Fruit fly (Drosophila melanogaster): Measurements from ENCODE around the gene RapGAP1.

Gene RapGAP1

DNA sequence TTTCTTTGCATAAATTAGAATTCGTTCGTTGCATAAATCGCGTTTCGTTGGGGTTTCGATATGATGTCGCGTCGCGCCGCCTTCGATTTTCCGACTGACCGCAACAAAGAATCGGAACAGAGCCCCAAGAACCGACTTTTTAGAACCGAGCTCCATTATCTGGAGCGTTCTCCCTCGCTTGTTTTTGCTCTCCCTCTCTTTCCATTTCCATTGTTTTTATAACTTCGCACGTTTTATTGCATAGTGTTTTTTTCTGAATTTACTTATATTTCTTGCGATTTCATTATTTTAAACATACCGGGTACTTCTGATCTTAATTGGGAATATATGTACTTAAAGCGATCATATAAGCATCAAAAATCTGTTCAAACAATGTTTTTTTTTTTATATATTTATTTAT is at the start of gene RapGAP1:
TSS of gene RapGAP1 (minus strand) at position 101 of the 400 bp plus-strand sequence.
- no peak for TF ChIP-seq pan (optimal IDR thresholded peaks at IDR 0.05)
- TF ChIP-seq CG8478 (optimal IDR thresholded peaks at IDR 0.05), result no peak
- no peak for TF ChIP-seq EcR (GFP tag; optimal IDR thresholded peaks at IDR 0.05)
- TF ChIP-seq psq (optimal IDR thresholded peaks at IDR 0.05), result no peak
- no peak for TF ChIP-seq Dll (optimal IDR thresholded peaks at IDR 0.05)
- no peak for TF ChIP-seq usp (GFP tag; optimal IDR thresholded peaks at IDR 0.05)

DNA sequence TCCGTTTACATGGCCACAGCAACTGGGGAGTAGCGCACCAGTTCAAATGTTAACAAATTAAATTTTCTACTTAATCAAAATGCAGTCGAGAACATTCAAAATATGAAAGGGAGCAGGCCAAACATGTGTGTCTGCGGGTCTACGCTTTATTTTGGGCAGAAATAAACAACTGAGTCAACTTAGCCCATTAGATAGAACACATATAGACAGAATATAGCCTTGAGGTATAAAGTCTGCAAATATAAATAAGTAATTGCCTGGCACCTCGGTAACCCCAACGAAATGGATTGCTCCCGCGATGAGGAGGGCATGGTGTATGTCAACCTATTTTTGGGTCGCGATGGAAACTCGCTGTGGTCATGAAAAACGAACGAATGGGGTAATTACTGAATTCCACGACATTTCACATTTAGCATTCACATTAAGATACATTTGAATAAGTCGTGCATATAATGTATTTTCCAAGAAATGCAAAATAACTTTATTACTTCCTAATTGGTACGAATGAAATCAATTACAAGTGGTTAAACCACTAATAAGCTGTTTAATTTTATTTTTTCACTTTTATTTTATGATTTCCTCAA is 49.7 kb upstream of the RapGAP1 start:
- no peak for TF ChIP-seq psq (optimal IDR thresholded peaks at IDR 0.05)
- TF ChIP-seq pan (optimal IDR thresholded peaks at IDR 0.05), result no peak
- TF ChIP-seq CG8478 (optimal IDR thresholded peaks at IDR 0.05), result no peak
- TF ChIP-seq Dll (optimal IDR thresholded peaks at IDR 0.05), result no peak
- TF ChIP-seq usp (GFP tag; optimal IDR thresholded peaks at IDR 0.05), result no peak
- no peak for TF ChIP-seq EcR (GFP tag; optimal IDR thresholded peaks at IDR 0.05)

DNA sequence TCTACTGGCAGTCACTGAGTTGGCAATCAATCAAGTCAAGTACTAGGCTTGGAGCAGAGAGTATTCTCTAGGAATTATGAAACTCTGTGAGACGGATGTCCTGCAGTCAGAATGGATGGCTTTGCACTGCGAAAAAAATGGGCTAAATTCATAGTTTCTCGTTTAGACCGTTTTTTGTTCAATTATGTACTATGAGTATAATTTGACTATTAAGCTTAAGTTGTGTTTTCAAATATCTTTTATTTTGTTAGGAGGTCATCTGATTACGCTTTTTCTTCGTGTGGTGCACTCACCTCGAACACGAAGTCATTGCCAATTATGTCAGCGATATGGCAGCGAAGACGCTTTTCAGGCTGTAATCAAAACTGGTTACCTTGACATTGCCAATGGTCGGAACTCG is 48.7 kb upstream of the RapGAP1 start:
- TF ChIP-seq pan (optimal IDR thresholded peaks at IDR 0.05) (no peak), CG8478 (optimal IDR thresholded peaks at IDR 0.05) (no peak), usp (GFP tag; optimal IDR thresholded peaks at IDR 0.05) (no peak), EcR (GFP tag; optimal IDR thresholded peaks at IDR 0.05) (peak in 1 of 2 experiments; percentile 22), Dll (optimal IDR thresholded peaks at IDR 0.05) (no peak), psq (optimal IDR thresholded peaks at IDR 0.05) (no peak)

DNA sequence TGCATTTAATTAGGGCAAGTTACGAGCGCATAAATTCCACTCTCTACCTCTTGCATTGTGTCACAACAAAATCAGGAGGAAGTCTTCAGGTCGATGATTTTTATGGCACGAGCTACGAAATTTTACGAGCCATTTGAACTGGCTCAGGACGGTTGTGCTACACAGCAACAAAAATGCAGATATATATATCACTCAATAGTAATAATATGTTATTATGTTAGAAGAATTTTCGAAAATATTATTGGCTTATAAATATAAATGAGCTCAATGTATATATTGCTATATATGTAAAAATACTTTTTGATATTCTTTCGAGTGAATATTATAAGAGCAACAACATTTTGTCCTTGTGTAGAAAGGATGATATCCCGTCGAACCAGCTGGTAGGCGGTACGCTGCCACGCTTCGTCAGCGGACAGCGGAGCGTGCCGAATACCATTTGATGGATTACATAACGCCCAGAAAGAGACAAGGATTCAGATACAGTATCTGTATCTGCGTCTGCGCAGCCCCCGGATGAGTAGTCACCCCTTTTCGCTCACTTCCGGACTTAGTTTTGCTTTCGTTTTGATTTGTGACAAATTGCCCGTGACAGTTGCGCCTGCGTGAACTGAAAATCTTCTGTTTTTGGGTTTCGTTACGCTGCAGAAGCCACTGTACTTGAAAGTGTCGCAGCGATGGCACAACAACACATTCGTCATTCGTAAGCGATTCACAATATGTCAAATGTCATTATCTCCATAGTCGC is 45.5 kb upstream of the RapGAP1 start:
- TF ChIP-seq usp (GFP tag; optimal IDR thresholded peaks at IDR 0.05), result no peak
- no peak for TF ChIP-seq CG8478 (optimal IDR thresholded peaks at IDR 0.05)

DNA sequence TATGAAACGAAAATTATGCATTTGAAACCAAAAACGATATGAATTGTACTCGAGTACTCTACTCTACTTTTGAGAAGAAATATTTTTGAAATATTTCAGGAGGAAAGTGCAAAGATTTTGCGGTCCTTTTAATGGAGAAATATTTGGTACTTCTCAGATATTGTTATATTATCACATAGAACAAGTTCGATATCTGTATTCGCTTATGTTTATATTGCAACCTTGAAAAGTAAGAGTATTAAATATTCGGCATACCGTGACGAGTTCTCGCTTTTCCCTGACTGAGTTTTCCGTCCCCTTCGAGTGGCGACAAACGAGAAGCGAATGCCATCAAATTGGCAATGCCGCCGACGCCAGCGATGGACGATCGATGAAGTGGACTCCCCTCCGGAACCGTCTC is 42.9 kb upstream of the RapGAP1 start:
- TF ChIP-seq CG8478 (optimal IDR thresholded peaks at IDR 0.05), result no peak
- TF ChIP-seq psq (optimal IDR thresholded peaks at IDR 0.05), result no peak
- no peak for TF ChIP-seq Dll (optimal IDR thresholded peaks at IDR 0.05)
- no peak for TF ChIP-seq pan (optimal IDR thresholded peaks at IDR 0.05)
- no peak for TF ChIP-seq EcR (GFP tag; optimal IDR thresholded peaks at IDR 0.05)
- no peak for TF ChIP-seq usp (GFP tag; optimal IDR thresholded peaks at IDR 0.05)

DNA sequence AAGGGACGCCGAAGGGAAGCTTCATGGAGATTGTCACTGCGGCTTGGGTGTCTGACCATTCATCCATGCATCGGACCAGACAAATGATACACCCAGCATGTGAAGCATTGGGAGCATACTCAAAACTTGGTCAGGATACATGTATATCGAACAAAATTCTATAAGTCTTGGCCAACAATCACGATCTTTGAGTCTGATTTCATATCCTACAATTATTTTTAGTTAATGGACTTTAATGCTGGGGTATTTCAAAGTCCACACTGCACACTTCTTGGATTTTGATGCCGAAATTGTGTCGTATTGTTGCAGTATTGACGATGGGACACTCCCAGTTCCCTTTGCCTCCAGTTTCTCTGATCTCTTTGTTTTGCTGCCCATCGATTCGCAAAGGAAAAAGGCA is 40.5 kb upstream of the RapGAP1 start:
- TF ChIP-seq psq (optimal IDR thresholded peaks at IDR 0.05), result no peak
- no peak for TF ChIP-seq usp (GFP tag; optimal IDR thresholded peaks at IDR 0.05)
- no peak for TF ChIP-seq EcR (GFP tag; optimal IDR thresholded peaks at IDR 0.05)
- TF ChIP-seq Dll (optimal IDR thresholded peaks at IDR 0.05), result no peak
- no peak for TF ChIP-seq CG8478 (optimal IDR thresholded peaks at IDR 0.05)
- no peak for TF ChIP-seq pan (optimal IDR thresholded peaks at IDR 0.05)

DNA sequence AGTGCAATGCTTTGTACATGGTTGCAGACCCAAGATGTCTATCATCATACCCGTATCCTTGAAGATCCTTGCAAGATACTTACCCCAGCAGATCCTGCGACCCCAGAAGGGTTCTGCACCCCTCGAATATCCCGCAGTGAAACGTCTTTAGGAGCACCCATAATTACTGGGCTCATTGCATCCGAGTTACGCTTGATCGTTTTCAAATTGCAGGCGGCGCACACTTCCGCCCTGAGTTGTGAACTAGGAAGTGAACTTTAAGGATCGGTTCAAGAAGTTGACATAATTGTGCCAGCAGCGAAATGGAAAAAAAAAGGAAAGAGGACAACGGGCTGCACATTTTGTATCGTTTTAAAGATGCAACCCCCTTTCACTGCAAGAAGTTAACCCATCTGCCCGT is 39.8 kb upstream of the RapGAP1 start:
- TF ChIP-seq psq (optimal IDR thresholded peaks at IDR 0.05) (no peak), EcR (GFP tag; optimal IDR thresholded peaks at IDR 0.05) (no peak), usp (GFP tag; optimal IDR thresholded peaks at IDR 0.05) (no peak), CG8478 (optimal IDR thresholded peaks at IDR 0.05) (no peak), pan (optimal IDR thresholded peaks at IDR 0.05) (no peak)

DNA sequence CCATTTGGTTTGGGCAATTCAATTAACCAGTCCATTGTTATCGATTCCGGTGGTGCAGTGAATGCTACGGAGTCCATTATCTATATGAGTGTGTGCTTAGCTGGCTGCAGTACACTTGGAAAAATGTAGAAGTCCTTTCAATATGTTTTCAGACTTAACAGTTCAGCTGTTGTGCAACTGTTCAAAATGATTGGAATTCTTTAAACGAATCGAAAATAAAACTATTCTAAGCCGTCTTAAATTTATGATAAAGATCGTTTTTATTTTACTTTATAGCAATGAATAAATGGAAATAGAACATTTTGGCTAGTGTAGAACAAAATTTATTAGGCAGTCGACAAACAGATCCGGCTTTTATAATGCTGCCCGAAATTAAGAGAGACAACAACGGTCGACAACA is 38.0 kb upstream of the RapGAP1 start:
- TF ChIP-seq CG8478 (optimal IDR thresholded peaks at IDR 0.05) (no peak), pan (optimal IDR thresholded peaks at IDR 0.05) (no peak), EcR (GFP tag; optimal IDR thresholded peaks at IDR 0.05) (no peak), psq (optimal IDR thresholded peaks at IDR 0.05) (no peak), Dll (optimal IDR thresholded peaks at IDR 0.05) (no peak), usp (GFP tag; optimal IDR thresholded peaks at IDR 0.05) (no peak)

DNA sequence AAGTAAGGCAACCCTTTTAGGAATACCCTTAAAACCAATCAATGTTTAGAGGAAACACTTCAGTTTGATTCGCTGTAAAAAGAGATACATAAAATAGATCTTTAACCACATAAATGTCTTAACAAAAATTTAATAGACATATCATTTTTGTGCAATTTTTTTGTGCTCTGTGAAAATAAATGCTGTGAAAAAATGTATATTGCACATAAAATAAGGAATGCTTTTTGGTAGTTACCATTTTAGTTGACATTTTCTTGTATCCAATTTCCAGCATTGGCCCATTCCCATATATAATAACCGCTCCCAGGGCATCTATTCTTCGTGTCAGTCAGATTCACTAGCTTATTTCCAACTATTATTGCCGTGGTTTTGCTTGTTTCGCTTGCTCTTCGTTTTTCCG is 33.5 kb upstream of the RapGAP1 start:
- TF ChIP-seq Dll (optimal IDR thresholded peaks at IDR 0.05) (no peak), EcR (GFP tag; optimal IDR thresholded peaks at IDR 0.05) (no peak), psq (optimal IDR thresholded peaks at IDR 0.05) (no peak), pan (optimal IDR thresholded peaks at IDR 0.05) (no peak), CG8478 (optimal IDR thresholded peaks at IDR 0.05) (no peak), usp (GFP tag; optimal IDR thresholded peaks at IDR 0.05) (no peak)

DNA sequence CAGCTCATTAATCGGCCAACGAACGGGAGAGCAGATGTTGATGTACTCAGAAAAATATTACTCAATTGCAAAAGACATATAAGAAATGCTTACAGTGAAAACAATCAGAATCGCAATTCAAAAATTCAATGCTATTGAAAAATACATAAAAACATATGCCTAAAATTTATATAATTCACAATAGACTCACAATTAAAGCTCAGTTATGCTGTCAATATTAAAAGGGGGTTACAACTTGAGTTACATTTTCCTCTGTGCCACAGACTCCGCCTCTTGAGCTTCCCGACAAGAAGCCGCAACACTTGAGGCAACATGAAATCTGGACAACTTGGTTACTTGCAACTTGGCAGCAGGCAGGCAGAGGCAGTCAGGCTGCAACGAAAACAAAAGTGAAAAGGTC is 32.8 kb upstream of the RapGAP1 start:
- no peak for TF ChIP-seq usp (GFP tag; optimal IDR thresholded peaks at IDR 0.05)
- no peak for TF ChIP-seq Dll (optimal IDR thresholded peaks at IDR 0.05)
- TF ChIP-seq psq (optimal IDR thresholded peaks at IDR 0.05), result no peak
- TF ChIP-seq CG8478 (optimal IDR thresholded peaks at IDR 0.05), result no peak
- no peak for TF ChIP-seq EcR (GFP tag; optimal IDR thresholded peaks at IDR 0.05)
- TF ChIP-seq pan (optimal IDR thresholded peaks at IDR 0.05), result no peak

DNA sequence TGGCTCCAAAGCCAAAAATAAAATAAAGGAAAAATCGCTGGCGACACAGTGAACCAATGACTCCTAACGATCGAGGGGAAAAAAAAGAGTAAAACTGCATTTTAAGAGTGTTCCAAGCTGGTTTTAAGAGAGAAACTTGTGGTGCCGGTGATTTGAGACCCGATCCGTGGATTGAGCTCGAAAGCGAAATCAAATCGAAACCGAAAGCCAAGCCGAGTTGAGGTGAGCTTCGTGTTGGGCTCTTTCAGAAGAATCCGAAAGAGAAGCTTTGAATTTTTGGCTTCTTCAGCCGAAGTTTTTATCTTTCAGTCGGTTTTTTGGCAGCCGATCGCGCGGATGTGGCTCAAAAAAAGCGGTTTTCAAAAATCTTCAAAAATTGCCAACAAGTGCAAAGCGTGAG is 29.3 kb upstream of the RapGAP1 start, which contains the start of gene CG6739:
TSS of gene CG6739 (plus strand) at position 307 of the 400 bp plus-strand sequence.
- no peak for TF ChIP-seq Dll (optimal IDR thresholded peaks at IDR 0.05)
- no peak for TF ChIP-seq pan (optimal IDR thresholded peaks at IDR 0.05)
- no peak for TF ChIP-seq CG8478 (optimal IDR thresholded peaks at IDR 0.05)
- TF ChIP-seq psq (optimal IDR thresholded peaks at IDR 0.05), result no peak
- no peak for TF ChIP-seq EcR (GFP tag; optimal IDR thresholded peaks at IDR 0.05)
- TF ChIP-seq usp (GFP tag; optimal IDR thresholded peaks at IDR 0.05), result no peak

DNA sequence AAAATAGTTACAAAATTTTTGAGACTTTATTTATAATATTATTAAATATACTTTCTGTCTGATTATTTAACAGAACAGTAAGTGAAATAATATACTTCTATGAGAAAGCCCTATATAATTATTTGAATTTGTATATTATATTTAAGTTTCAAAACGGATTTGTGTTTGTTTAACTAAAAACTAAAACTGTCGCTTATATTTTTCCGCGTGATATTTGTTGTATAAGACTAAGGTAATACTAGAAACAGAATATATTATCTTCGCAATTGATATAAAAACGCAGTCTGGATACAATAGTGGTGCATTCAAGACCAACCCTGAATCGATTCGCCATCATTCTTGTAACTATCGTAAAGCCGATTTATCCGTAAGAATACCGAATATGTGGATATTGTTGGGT is 26.5 kb upstream of the RapGAP1 start, which contains the start of gene Cyp4d21:
TSS of gene Cyp4d21 (plus strand) at position 301 of the 400 bp plus-strand sequence.
- no peak for TF ChIP-seq usp (GFP tag; optimal IDR thresholded peaks at IDR 0.05)
- no peak for TF ChIP-seq pan (optimal IDR thresholded peaks at IDR 0.05)
- TF ChIP-seq EcR (GFP tag; optimal IDR thresholded peaks at IDR 0.05), result no peak
- TF ChIP-seq Dll (optimal IDR thresholded peaks at IDR 0.05), result no peak
- TF ChIP-seq psq (optimal IDR thresholded peaks at IDR 0.05), result no peak
- TF ChIP-seq CG8478 (optimal IDR thresholded peaks at IDR 0.05), result no peak

All from whole organism.